Worm (Caenorhabditis elegans) whole organism, L3 larva: Measurements from ENCODE around the gene arle-14.
A peak's percentile ranks its signal among the peaks of the same experiment; 100 is the strongest.

Experiments
- R02D3.7 ChIP-seq: fragments of 150-350 bp; optimal IDR thresholded peaks from 2 replicates; lab custom pipeline; 2014; ENCODE audit warnings: missing biosample characterization, missing genetic modification characterization
- aly-2 ChIP-seq: fragments of 150-350 bp; optimal IDR thresholded peaks from 2 replicates; lab custom pipeline; 2014; ENCODE audit warnings: missing biosample characterization, missing genetic modification characterization
- ceh-28 ChIP-seq: fragments of 150-350 bp; optimal IDR thresholded peaks from 2 replicates; lab custom pipeline; 2014; ENCODE audit warnings: missing biosample characterization, missing genetic modification reagents, missing genetic modification characterization
- ceh-82 ChIP-seq: fragments of 150-350 bp; optimal IDR thresholded peaks from 2 replicates; lab custom pipeline; 2014; ENCODE audit warnings: missing biosample characterization, missing genetic modification characterization
- daf-12 ChIP-seq: fragments of 150-350 bp; optimal IDR thresholded peaks from 2 replicates; lab custom pipeline; 2014; ENCODE audit warnings: missing biosample characterization, missing genetic modification reagents, missing genetic modification characterization
- egl-5 ChIP-seq: fragments of 150-350 bp; optimal IDR thresholded peaks from 2 replicates; lab custom pipeline; 2017; ENCODE audit warnings: missing biosample characterization, missing genetic modification reagents, missing genetic modification characterization, inconsistent platforms
- elt-1 ChIP-seq: fragments of 150-350 bp; optimal IDR thresholded peaks from 2 replicates; lab custom pipeline; 2014; ENCODE audit warnings: missing biosample characterization, missing genetic modification characterization
- elt-2 ChIP-seq: sonication (generic microtip); optimal IDR thresholded peaks from 2 replicates; lab custom pipeline; 2016; ENCODE audit warnings: missing genetic modification reagents, mild to moderate bottlenecking, missing genetic modification characterization, missing compliant biosample characterization
- elt-3 ChIP-seq, 3 experiments: fragments of 150-350 bp in 1 of 3; sonication (generic microtip) in 2 of 3; optimal IDR thresholded peaks; 2 replicates in 2 of 3; 4 replicates in 1 of 3; lab custom pipeline; 2014 to 2017; ENCODE audit warnings: missing biosample characterization in 3 of 3, missing genetic modification characterization in 3 of 3
- fkh-10 ChIP-seq: sonication (generic microtip); optimal IDR thresholded peaks from 2 replicates; lab custom pipeline; 2017; ENCODE audit warnings: missing biosample characterization, missing genetic modification reagents, missing genetic modification characterization
- fkh-2 ChIP-seq: fragments of 150-350 bp; optimal IDR thresholded peaks from 2 replicates; lab custom pipeline; 2014; ENCODE audit warnings: missing biosample characterization, missing genetic modification reagents, missing genetic modification characterization
- fos-1 ChIP-seq: fragments of 150-350 bp; optimal IDR thresholded peaks from 2 replicates; lab custom pipeline; 2014; ENCODE audit warnings: missing biosample characterization, missing genetic modification characterization
- jun-1 ChIP-seq: fragments of 150-350 bp; optimal IDR thresholded peaks from 2 replicates; lab custom pipeline; 2014; ENCODE audit warnings: missing biosample characterization, missing genetic modification reagents, missing genetic modification characterization
- lin-15B ChIP-seq: fragments of 150-350 bp; optimal IDR thresholded peaks from 2 replicates; lab custom pipeline; 2014; ENCODE audit warnings: missing biosample characterization, missing genetic modification characterization
- lin-39 ChIP-seq: fragments of 150-350 bp; optimal IDR thresholded peaks from 2 replicates; lab custom pipeline; 2018; ENCODE audit warnings: missing biosample characterization, missing genetic modification reagents, missing genetic modification characterization
- lsy-12 ChIP-seq: sonication (generic microtip); optimal IDR thresholded peaks from 2 replicates; lab custom pipeline; 2016; ENCODE audit warnings: mild to moderate bottlenecking, missing genetic modification characterization, missing compliant biosample characterization
- mdl-1 ChIP-seq: fragments of 150-350 bp; optimal IDR thresholded peaks from 2 replicates; lab custom pipeline; 2014; ENCODE audit warnings: missing biosample characterization, missing genetic modification characterization
- mml-1 ChIP-seq: fragments of 150-350 bp; sonication (generic microtip); optimal IDR thresholded peaks from 3 replicates; lab custom pipeline; 2014; ENCODE audit warnings: missing biosample characterization, missing genetic modification characterization
- nhr-25 ChIP-seq: sonication (generic microtip); optimal IDR thresholded peaks from 2 replicates; lab custom pipeline; 2017; ENCODE audit warnings: missing biosample characterization, missing genetic modification characterization
- nhr-43 ChIP-seq: sonication (generic microtip); optimal IDR thresholded peaks from 2 replicates; lab custom pipeline; 2016; ENCODE audit warnings: mild to moderate bottlenecking, missing genetic modification characterization, missing compliant biosample characterization; ENCODE audit not compliant: poor library complexity, severe bottlenecking
- nhr-76 ChIP-seq: fragments of 150-350 bp; sonication (generic microtip); optimal IDR thresholded peaks from 5 replicates; lab custom pipeline; 2014; ENCODE audit warnings: missing biosample characterization, missing genetic modification characterization
- pha-4 ChIP-seq: fragments of 150-350 bp; optimal IDR thresholded peaks from 2 replicates; lab custom pipeline; 2014; ENCODE audit warnings: missing biosample characterization, missing genetic modification reagents, missing genetic modification characterization
- pqm-1 ChIP-seq: fragments of 150-350 bp; optimal IDR thresholded peaks from 2 replicates; lab custom pipeline; 2017; ENCODE audit warnings: missing biosample characterization, missing genetic modification characterization, inconsistent platforms
- sea-2 ChIP-seq: fragments of 150-350 bp; sonication (generic microtip); optimal IDR thresholded peaks from 4 replicates; lab custom pipeline; 2014; ENCODE audit warnings: missing biosample characterization, missing genetic modification reagents, missing genetic modification characterization
- skn-1 ChIP-seq: fragments of 150-350 bp; optimal IDR thresholded peaks from 2 replicates; lab custom pipeline; 2014; ENCODE audit warnings: missing biosample characterization, missing genetic modification characterization
- snpc-4 ChIP-seq: fragments of 150-350 bp; optimal IDR thresholded peaks from 2 replicates; lab custom pipeline; 2014; ENCODE audit warnings: missing biosample characterization, missing genetic modification characterization
- unc-62 ChIP-seq: fragments of 150-350 bp; sonication (generic microtip); optimal IDR thresholded peaks from 4 replicates; lab custom pipeline; 2014; ENCODE audit warnings: missing biosample characterization, missing genetic modification reagents, missing genetic modification characterization
- zag-1 ChIP-seq: fragments of 150-350 bp; optimal IDR thresholded peaks from 2 replicates; lab custom pipeline; 2014; ENCODE audit warnings: missing biosample characterization, missing genetic modification characterization
- ztf-11 ChIP-seq: fragments of 150-350 bp; optimal IDR thresholded peaks from 2 replicates; lab custom pipeline; 2014; ENCODE audit warnings: missing biosample characterization, missing genetic modification characterization
- ztf-4 ChIP-seq: fragments of 150-350 bp; optimal IDR thresholded peaks from 2 replicates; lab custom pipeline; 2014; ENCODE audit warnings: missing biosample characterization, missing genetic modification characterization

arle-14 gene

DNA sequence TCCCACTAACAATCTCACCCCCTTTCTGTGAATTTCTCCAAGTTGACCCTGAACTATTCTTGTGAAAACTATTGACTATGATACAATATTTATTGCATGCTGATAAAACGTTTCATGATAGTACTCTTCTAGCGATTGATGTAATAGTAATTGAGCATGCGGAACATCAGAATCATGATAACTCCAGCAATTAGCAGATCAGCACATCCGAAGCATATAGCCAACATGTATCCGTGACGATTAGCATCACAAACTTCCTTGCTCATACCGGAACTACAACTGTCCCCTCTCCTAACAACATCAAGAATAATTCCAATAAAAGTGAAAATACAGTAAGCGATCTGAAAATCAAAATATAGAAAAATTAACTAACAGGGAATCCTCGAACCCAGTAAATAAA, 37.3 kb downstream of the arle-14 start:
- TF ChIP-seq lsy-12 (tag; lab: Kevin White, UChicago) = no peak

DNA sequence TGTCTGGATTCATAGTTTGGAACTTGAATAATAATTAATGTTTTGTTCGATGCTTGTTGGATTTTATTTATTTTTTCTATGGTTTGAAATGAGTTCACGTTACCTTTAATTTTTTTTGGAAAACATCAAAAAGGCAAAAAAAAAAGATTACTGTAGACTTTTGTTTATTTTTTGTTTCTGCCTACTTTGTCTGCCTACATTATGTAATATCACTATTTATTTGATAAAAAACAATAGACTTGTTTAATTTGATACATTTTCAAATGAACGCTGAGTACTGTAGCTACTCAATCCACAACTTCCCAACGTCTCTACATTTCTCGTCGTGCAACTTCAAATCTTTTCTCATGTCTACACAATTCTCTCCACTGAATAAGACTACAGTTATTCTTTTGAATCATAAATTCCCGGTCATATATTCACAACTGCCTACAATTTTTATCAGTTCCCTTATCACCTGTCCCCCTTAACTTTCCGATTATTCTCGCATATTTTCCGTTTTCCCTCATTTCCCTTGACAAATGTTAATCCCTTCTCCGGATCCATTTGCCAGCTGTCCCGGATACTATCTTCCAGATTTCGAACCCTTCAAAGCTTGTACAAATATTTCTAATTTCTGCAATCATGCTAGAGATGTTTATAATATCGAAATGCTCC, 38.4 kb downstream of the arle-14 start, which contains the start of the genes B0244.9 and B0244.7:
TSS of gene B0244.9 (minus strand) at position 51 of the 657 bp plus-strand sequence.
TSS of gene B0244.7 (plus strand) at position 522 of the 657 bp plus-strand sequence.
- no peak for TF ChIP-seq lin-15B (tag; lab: Kevin White, UChicago)
- no peak for TF ChIP-seq ztf-4 (tag; lab: Kevin White, UChicago)
- TF ChIP-seq nhr-43 (tag; lab: Kevin White, UChicago) = no peak
- TF ChIP-seq elt-2 (tag; lab: Kevin White, UChicago) = peak; percentile 55
- no peak for TF ChIP-seq skn-1

- TF ChIP-seq fkh-10 (GFP tag; lab: Kevin White, UChicago) (no peak), lsy-12 (tag; lab: Kevin White, UChicago) (no peak), pqm-1 (tag; lab: Kevin White, UChicago) (no peak), R02D3.7 (no peak), elt-2 (tag; lab: Kevin White, UChicago) (peak; percentile 26), aly-2 (tag; lab: Kevin White, UChicago) (no peak), ztf-11 (tag; lab: Kevin White, UChicago) (no peak)
These were observed 40.2 kb downstream of the arle-14 start, which contains the start of gene B0244.17 for ce11 chrIII:5732925-5733324. Gene B0244.17 (plus strand): TSS chrIII:5733225.

ce11 chrIII:5734328-5734727, 41.6 kb downstream of the arle-14 start:
- no peak for TF ChIP-seq pha-4 (tag; lab: Kevin White, UChicago)
- no peak for TF ChIP-seq lsy-12 (tag; lab: Kevin White, UChicago)
- TF ChIP-seq elt-2 (tag; lab: Kevin White, UChicago) = no peak
- TF ChIP-seq daf-12 (tag; lab: Kevin White, UChicago) = no peak
- TF ChIP-seq lin-39 = no peak
- no peak for TF ChIP-seq ztf-11 (tag; lab: Kevin White, UChicago)
- no peak for TF ChIP-seq nhr-76 (tag; lab: Kevin White, UChicago)
- TF ChIP-seq elt-3 (tag; optimal IDR thresholded peaks at IDR 0.05; lab: Kevin White, UChicago) = no peak
- no peak for TF ChIP-seq ceh-82 (tag; lab: Kevin White, UChicago)
- no peak for TF ChIP-seq elt-1 (tag; lab: Kevin White, UChicago)
- no peak for TF ChIP-seq ztf-4 (tag; lab: Kevin White, UChicago)
- no peak for TF ChIP-seq nhr-43 (tag; lab: Kevin White, UChicago)
- TF ChIP-seq snpc-4 (tag; lab: Kevin White, UChicago) = no peak
- TF ChIP-seq sea-2 (GFP tag; lab: Kevin White, UChicago) = no peak
- TF ChIP-seq unc-62 = no peak
- no peak for TF ChIP-seq mml-1
- TF ChIP-seq fkh-2 (tag; lab: Kevin White, UChicago) = no peak
- no peak for TF ChIP-seq ceh-28 (tag; lab: Kevin White, UChicago)
- no peak for TF ChIP-seq nhr-25 (tag; lab: Kevin White, UChicago)
- no peak for TF ChIP-seq zag-1 (tag; lab: Kevin White, UChicago)

ce11 chrIII:5734905-5735304, 42.2 kb downstream of the arle-14 start, which contains the start of gene B0244.10:
Gene B0244.10 (plus strand): TSS chrIII:5735158.
- TF ChIP-seq unc-62 (no peak), mdl-1 (tag; lab: Kevin White, UChicago) (no peak), zag-1 (tag; lab: Kevin White, UChicago) (no peak), fos-1 (tag; lab: Kevin White, UChicago) (no peak), elt-3 (tag; optimal IDR thresholded peaks at IDR 0.05; lab: Kevin White, UChicago) (no peak), pqm-1 (tag; lab: Kevin White, UChicago) (peak; percentile 79), ceh-28 (tag; lab: Kevin White, UChicago) (peak; percentile 1), jun-1 (tag; lab: Kevin White, UChicago) (peak; percentile 4), elt-2 (tag; lab: Kevin White, UChicago) (peak; percentile 85), egl-5 (tag; lab: Kevin White, UChicago) (no peak), skn-1 (no peak), lin-15B (tag; lab: Kevin White, UChicago) (no peak), ztf-4 (tag; lab: Kevin White, UChicago) (no peak)
